Fruit fly (Drosophila melanogaster) whole organism, embryonic: Measurements from ENCODE around the gene CG16824.

ENCODE experiments used
- BEAF-32 ChIP-seq: fragments of 200-800 bp; sonication (Bioruptor generic); optimal IDR thresholded peaks from 3 replicates; lab custom pipeline; 2017; ENCODE audit warnings: missing biosample characterization, missing genetic modification characterization, mild to moderate bottlenecking, moderate library complexity, missing genetic modification reagents
- Blimp-1 ChIP-seq: fragments of 200-800 bp; sonication (Bioruptor generic); optimal IDR thresholded peaks from 3 replicates; lab custom pipeline; 2018; ENCODE audit warnings: missing biosample characterization, missing genetic modification characterization, mild to moderate bottlenecking, moderate library complexity, missing genetic modification reagents
- CG11696 ChIP-seq: fragments of 200-800 bp; sonication (Bioruptor generic); IDR thresholded peaks from 2 replicates; pipeline ENCODE4 v1.3.6; 2022; ENCODE audit warnings: missing biosample characterization, missing genetic modification characterization
- CG12155 ChIP-seq: fragments of 200-800 bp; sonication (Bioruptor generic); optimal IDR thresholded peaks from 3 replicates; lab custom pipeline; 2016; ENCODE audit warnings: missing biosample characterization, missing genetic modification characterization
- CG13296 ChIP-seq: fragments of 200-800 bp; sonication (Bioruptor generic); optimal IDR thresholded peaks from 3 replicates; lab custom pipeline; 2018; ENCODE audit warnings: missing biosample characterization, mild to moderate bottlenecking, missing genetic modification characterization
- CG13424 ChIP-seq: fragments of 200-800 bp; sonication (Bioruptor generic); optimal IDR thresholded peaks from 2 replicates; lab custom pipeline; 2019; ENCODE audit warnings: missing biosample characterization, mild to moderate bottlenecking, missing genetic modification characterization, moderate library complexity
- CG14667 ChIP-seq: fragments of 200-800 bp; sonication (Bioruptor generic); IDR thresholded peaks from 2 replicates; pipeline ENCODE4 v1.3.6; 2022; ENCODE audit warnings: missing biosample characterization, missing genetic modification characterization
- CG15514 ChIP-seq: fragments of 200-800 bp; sonication (Bioruptor generic); optimal IDR thresholded peaks from 3 replicates; lab custom pipeline; 2017; ENCODE audit warnings: missing biosample characterization, missing genetic modification characterization, mild to moderate bottlenecking, moderate library complexity, missing genetic modification reagents
- CG15601 ChIP-seq: fragments of 200-800 bp; sonication (Bioruptor generic); optimal IDR thresholded peaks from 3 replicates; lab custom pipeline; 2019; ENCODE audit warnings: missing biosample characterization, mild to moderate bottlenecking, missing genetic modification characterization, moderate library complexity
- CG18011 ChIP-seq: fragments of 200-800 bp; sonication (Bioruptor generic); optimal IDR thresholded peaks from 2 replicates; lab custom pipeline; 2017; ENCODE audit warnings: missing biosample characterization, missing genetic modification characterization, mild to moderate bottlenecking, moderate library complexity, missing genotype
- CG1832 ChIP-seq: fragments of 200-800 bp; sonication (Bioruptor generic); optimal IDR thresholded peaks from 2 replicates; lab custom pipeline; 2017; ENCODE audit warnings: missing biosample characterization, mild to moderate bottlenecking, missing genetic modification characterization, inconsistent platforms
- CG31441 ChIP-seq: fragments of 200-800 bp; sonication (Bioruptor generic); IDR thresholded peaks from 2 replicates; pipeline ENCODE4 v1.3.6; 2022; ENCODE audit warnings: missing biosample characterization, missing genetic modification characterization
- CG32532 ChIP-seq: fragments of 200-800 bp; sonication (Bioruptor generic); IDR thresholded peaks from 2 replicates; pipeline ENCODE4 v1.3.6; 2022; ENCODE audit warnings: missing biosample characterization, missing genetic modification characterization
- CG34422 ChIP-seq: fragments of 200-800 bp; sonication (Bioruptor generic); IDR thresholded peaks from 3 replicates; pipeline ENCODE4 v1.3.6; 2022; ENCODE audit warnings: missing biosample characterization, missing genetic modification characterization
- CG4360 ChIP-seq: fragments of 200-800 bp; sonication (Bioruptor generic); IDR thresholded peaks from 2 replicates; pipeline ENCODE4 v1.3.6; 2022; ENCODE audit warnings: missing biosample characterization, missing genetic modification characterization
- CG7928 ChIP-seq: fragments of 200-800 bp; sonication (Bioruptor generic); optimal IDR thresholded peaks from 2 replicates; lab custom pipeline; 2017; ENCODE audit warnings: missing biosample characterization, mild to moderate bottlenecking, missing genetic modification characterization
- Chrac-16 ChIP-seq: fragments of 200-800 bp; sonication (Bioruptor generic); optimal IDR thresholded peaks from 3 replicates; lab custom pipeline; 2016; ENCODE audit warnings: missing biosample characterization, missing genetic modification characterization
- Dll ChIP-seq: fragments of 200-800 bp; sonication (Bioruptor generic); IDR thresholded peaks from 4 replicates; pipeline ENCODE4 v1.3.6; 2022; ENCODE audit warnings: missing biosample characterization, missing genetic modification characterization; ENCODE audit not compliant: partially characterized antibody
- HLH3B ChIP-seq: fragments of 200-800 bp; sonication (Bioruptor generic); IDR thresholded peaks from 2 replicates; pipeline ENCODE4 v1.3.6; 2022; ENCODE audit warnings: missing biosample characterization, missing genetic modification characterization
- HmgD ChIP-seq: fragments of 200-800 bp; sonication (Bioruptor generic); optimal IDR thresholded peaks from 3 replicates; lab custom pipeline; 2016; ENCODE audit warnings: missing biosample characterization, missing genetic modification characterization
- Lpt ChIP-seq: fragments of >200 bp; optimal IDR thresholded peaks from 2 replicates; lab custom pipeline; 2018; ENCODE audit warnings: missing biosample characterization, missing genetic modification characterization
- MBD-R2 ChIP-seq: fragments of 200-800 bp; sonication (Bioruptor generic); IDR thresholded peaks from 2 replicates; pipeline ENCODE4 v1.3.6; 2022; ENCODE audit warnings: missing biosample characterization, missing genetic modification characterization
- Nf-YA ChIP-seq: fragments of 200-800 bp; sonication (Bioruptor generic); IDR thresholded peaks from 2 replicates; pipeline ENCODE4 v1.3.6; 2022; ENCODE audit warnings: missing biosample characterization, missing genetic modification characterization
- Side ChIP-seq: fragments of 200-800 bp; sonication (Bioruptor generic); optimal IDR thresholded peaks from 2 replicates; lab custom pipeline; 2016; ENCODE audit warnings: missing biosample characterization, missing genetic modification characterization
- Stat92E ChIP-seq, 3 experiments: fragments of >200 bp in 2 of 3; fragments of 200-800 bp in 1 of 3; sonication (Bioruptor generic) in 1 of 3; optimal IDR thresholded peaks; 2 replicates each; lab custom pipeline; 2017 to 2019; ENCODE audit warnings: missing biosample characterization in 3 of 3, missing genetic modification characterization in 3 of 3, mild to moderate bottlenecking in 1 of 3, moderate library complexity in 1 of 3
- Trl ChIP-seq, 3 experiments: fragments of >200 bp in 2 of 3; fragments of 200-800 bp in 1 of 3; sonication (Bioruptor generic) in 1 of 3; optimal IDR thresholded peaks; 2 replicates in 1 of 3; 3 replicates in 2 of 3; lab custom pipeline; 2016 to 2017; ENCODE audit warnings: missing biosample characterization in 1 of 3, missing genetic modification characterization in 1 of 3
- ato ChIP-seq: fragments of 200-800 bp; sonication (Bioruptor generic); IDR thresholded peaks from 2 replicates; pipeline ENCODE4 v1.3.6; 2022; ENCODE audit warnings: missing biosample characterization, missing genetic modification characterization; ENCODE audit not compliant: partially characterized antibody
- cg ChIP-seq: fragments of 200-800 bp; sonication (Bioruptor generic); optimal IDR thresholded peaks from 3 replicates; lab custom pipeline; 2019; ENCODE audit warnings: missing biosample characterization, mild to moderate bottlenecking, missing genetic modification characterization, moderate library complexity
- chinmo ChIP-seq: fragments of 200-800 bp; sonication (Bioruptor generic); IDR thresholded peaks from 4 replicates; pipeline ENCODE4 v1.3.6; 2022; ENCODE audit warnings: missing biosample characterization, missing genetic modification characterization; ENCODE audit not compliant: partially characterized antibody
- disco-r ChIP-seq: fragments of 200-800 bp; sonication (Bioruptor generic); optimal IDR thresholded peaks from 2 replicates; lab custom pipeline; 2016; ENCODE audit warnings: missing biosample characterization, missing genetic modification characterization
- ems ChIP-seq: fragments of 200-800 bp; sonication (Bioruptor generic); optimal IDR thresholded peaks from 3 replicates; lab custom pipeline; 2016; ENCODE audit warnings: missing biosample characterization, missing genetic modification characterization
- ewg ChIP-seq: fragments of 200-800 bp; sonication (Bioruptor generic); optimal IDR thresholded peaks from 3 replicates; lab custom pipeline; 2017; ENCODE audit warnings: mild to moderate bottlenecking, missing biosample characterization, missing genetic modification reagents, missing genetic modification characterization
- kay ChIP-seq: fragments of 200-800 bp; sonication (Bioruptor generic); optimal IDR thresholded peaks from 2 replicates; lab custom pipeline; 2016; ENCODE audit warnings: missing biosample characterization, missing genetic modification characterization
- mld ChIP-seq: fragments of 200-800 bp; sonication (Bioruptor generic); IDR thresholded peaks from 3 replicates; pipeline ENCODE4 v1.3.6; 2022; ENCODE audit warnings: missing biosample characterization, missing genetic modification characterization; ENCODE audit not compliant: partially characterized antibody
- nau ChIP-seq: fragments of 200-800 bp; sonication (Bioruptor generic); optimal IDR thresholded peaks from 3 replicates; lab custom pipeline; 2017; ENCODE audit warnings: missing biosample characterization, mild to moderate bottlenecking, missing genetic modification characterization, missing genetic modification reagents
- nmo ChIP-seq: fragments of 200-800 bp; sonication (Bioruptor generic); optimal IDR thresholded peaks from 2 replicates; lab custom pipeline; 2018; ENCODE audit warnings: missing biosample characterization, mild to moderate bottlenecking, missing genetic modification characterization, moderate library complexity
- nom ChIP-seq: fragments of 200-800 bp; sonication (Bioruptor generic); optimal IDR thresholded peaks from 2 replicates; lab custom pipeline; 2017; ENCODE audit warnings: missing biosample characterization, missing genetic modification characterization, mild to moderate bottlenecking, moderate library complexity, missing genetic modification reagents
- onecut ChIP-seq: fragments of 200-800 bp; sonication (Bioruptor generic); IDR thresholded peaks from 2 replicates; pipeline ENCODE4 v1.3.6; 2022; ENCODE audit warnings: missing biosample characterization, missing genetic modification characterization
- sd ChIP-seq: fragments of 200-800 bp; sonication (Bioruptor generic); optimal IDR thresholded peaks from 3 replicates; lab custom pipeline; 2018; ENCODE audit warnings: missing biosample characterization, mild to moderate bottlenecking, missing genetic modification characterization, moderate library complexity
- sima ChIP-seq: fragments of 200-800 bp; sonication (Bioruptor generic); optimal IDR thresholded peaks from 2 replicates; lab custom pipeline; 2016; ENCODE audit warnings: missing biosample characterization, missing genetic modification characterization
- stc ChIP-seq: fragments of 200-800 bp; sonication (Bioruptor generic); IDR thresholded peaks from 2 replicates; pipeline ENCODE4 v1.3.6; 2022; ENCODE audit warnings: missing biosample characterization, missing genetic modification characterization
- tin ChIP-seq: fragments of 200-800 bp; sonication (Bioruptor generic); optimal IDR thresholded peaks from 3 replicates; lab custom pipeline; 2016; ENCODE audit warnings: missing biosample characterization, missing genetic modification characterization
- tna ChIP-seq: fragments of 200-800 bp; sonication (Bioruptor generic); IDR thresholded peaks from 2 replicates; pipeline ENCODE4 v1.3.6; 2022; ENCODE audit warnings: missing biosample characterization, missing genetic modification characterization; ENCODE audit not compliant: partially characterized antibody
- tup ChIP-seq: fragments of 200-800 bp; sonication (Bioruptor generic); optimal IDR thresholded peaks from 2 replicates; lab custom pipeline; 2016; ENCODE audit warnings: missing biosample characterization, mild to moderate bottlenecking, missing genetic modification characterization, moderate library complexity
- unc-4 ChIP-seq: fragments of 200-800 bp; sonication (Bioruptor generic); IDR thresholded peaks from 2 replicates; pipeline ENCODE4 v1.3.6; 2022; ENCODE audit warnings: missing biosample characterization, missing genetic modification characterization; ENCODE audit not compliant: partially characterized antibody
- vnd ChIP-seq: fragments of 200-800 bp; sonication (Bioruptor generic); IDR thresholded peaks from 3 replicates; pipeline ENCODE4 v1.3.6; 2022; ENCODE audit warnings: missing biosample characterization, missing genetic modification characterization; ENCODE audit not compliant: partially characterized antibody

The CG16824 gene

DNA sequence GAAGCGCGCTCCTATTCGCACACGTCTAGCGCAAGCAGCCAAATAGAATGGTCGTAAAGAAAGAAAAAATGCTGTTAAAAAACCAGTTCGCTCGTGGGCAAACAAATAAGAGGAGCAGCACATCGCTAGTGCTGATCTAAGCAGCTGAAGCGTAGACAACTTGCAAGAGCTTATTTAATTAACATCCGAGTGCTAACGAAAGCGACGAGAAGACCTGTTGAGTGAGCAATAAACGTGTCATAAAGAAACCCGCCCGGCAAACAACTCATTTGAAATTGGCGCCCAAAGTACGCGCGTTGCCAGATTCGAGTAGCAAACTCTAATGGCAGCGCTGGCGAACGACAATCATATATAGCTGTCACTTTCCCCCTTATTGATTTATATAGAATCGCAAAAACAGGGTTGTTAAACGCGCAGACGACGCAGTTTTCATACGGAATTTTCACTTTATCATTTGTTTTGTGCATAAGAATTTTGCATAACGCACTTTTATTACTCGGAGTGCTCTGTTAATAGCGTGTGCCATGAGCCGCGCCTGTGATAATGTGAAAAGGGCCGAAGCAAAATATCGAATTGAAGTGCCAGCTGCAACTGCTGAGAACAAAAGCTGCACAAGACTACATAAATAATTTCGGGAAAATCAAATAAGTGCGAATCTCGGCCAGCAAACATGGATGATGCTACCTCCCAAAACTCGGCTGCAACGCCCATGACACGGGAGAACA, 3.3 kb downstream of the CG16824 start (continued):
- TF ChIP-seq CG11696 (GFP tag; lab: Robert Waterston, UW) (no peak), BEAF-32 (peak; percentile 37), tin (GFP tag; lab: Kevin White, UChicago) (no peak), CG15514 (GFP tag; lab: Kevin White, UChicago) (no peak), Dll (GFP tag; lab: Robert Waterston, UW) (peak; percentile 39; the same call in 1 of the 4 replicates), ewg (GFP tag; lab: Kevin White, UChicago) (peak; percentile 86), CG14667 (GFP tag; lab: Robert Waterston, UW) (no peak), CG13424 (tag; lab: Kevin White, UChicago) (no peak), stc (GFP tag; lab: Robert Waterston, UW) (no peak), CG12155 (GFP tag; lab: Kevin White, UChicago) (peak; percentile 43), ato (GFP tag; lab: Robert Waterston, UW) (0 out of 2 replicates have a peak, but pooled peaks have one; percentile 48), nau (GFP tag; lab: Kevin White, UChicago) (peak; percentile 4), Nf-YA (no peak), HLH3B (GFP tag; lab: Robert Waterston, UW) (no peak), disco-r (GFP tag; lab: Kevin White, UChicago) (peak; percentile 9), mld (GFP tag; lab: Robert Waterston, UW) (0 out of 3 replicates have a peak, but pooled peaks have one; percentile 19), CG4360 (GFP tag; lab: Robert Waterston, UW) (peak; percentile 17; the same call in 1 of the 2 replicates), nmo (GFP tag; lab: Kevin White, UChicago) (peak; percentile 70), CG32532 (GFP tag; lab: Robert Waterston, UW) (no peak), unc-4 (GFP tag; lab: Robert Waterston, UW) (0 out of 2 replicates have a peak, but pooled peaks have one; percentile 22), CG15601 (no peak), kay (GFP tag; lab: Kevin White, UChicago) (peak; percentile 21), Blimp-1 (peak; percentile 59), nom (GFP tag; lab: Kevin White, UChicago) (no peak), HmgD (GFP tag; lab: Kevin White, UChicago) (peak; percentile 84), ems (GFP tag; lab: Kevin White, UChicago) (no peak), CG31441 (no peak), Side (GFP tag; lab: Kevin White, UChicago) (no peak), sd (tag; lab: Kevin White, UChicago) (peak; percentile 70), CG1832 (GFP tag; lab: Kevin White, UChicago) (peak; percentile 57), tup (no peak), CG34422 (peak; percentile 47; the same call in 1 of the 3 replicates), CG7928 (GFP tag; lab: Kevin White, UChicago) (no peak), CG18011 (no peak), Chrac-16 (GFP tag; lab: Kevin White, UChicago) (no peak), tna (GFP tag; lab: Robert Waterston, UW) (no peak)

DNA sequence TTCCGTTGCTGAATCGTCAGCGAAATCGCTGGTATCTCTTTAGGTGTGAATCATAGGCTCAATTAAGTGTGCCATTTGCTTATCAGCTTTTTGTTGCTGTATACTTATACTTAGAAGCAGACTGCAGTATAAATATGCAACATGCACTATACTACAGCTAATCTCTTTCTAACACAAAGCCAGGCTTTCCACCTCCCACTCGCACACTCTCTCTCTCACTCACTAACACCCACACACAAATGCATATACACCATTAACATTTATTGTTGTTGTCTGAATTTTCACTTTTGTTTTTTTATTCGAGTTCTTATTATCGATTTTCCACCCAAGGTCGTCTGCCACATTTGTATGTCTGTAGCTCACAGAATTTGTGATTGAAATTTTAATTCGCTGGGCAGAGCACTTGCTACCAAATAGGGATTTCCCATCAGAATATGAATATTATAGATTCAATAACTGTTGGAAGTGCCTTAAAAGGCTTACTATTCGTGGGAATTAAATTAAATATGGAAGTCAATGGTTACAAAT, 4.0 kb downstream of the CG16824 start:
- TF ChIP-seq CG13296 (GFP tag; lab: Kevin White, UChicago) (no peak), onecut (GFP tag; lab: Robert Waterston, UW) (peak; percentile 92), chinmo (GFP tag; lab: Robert Waterston, UW) (0 out of 4 replicates have a peak, but pooled peaks have one; percentile 21), Side (GFP tag; lab: Kevin White, UChicago) (no peak), Stat92E (GFP tag; optimal IDR thresholded peaks at IDR 0.05; lab: Kevin White, UChicago) (peak in 1 of 3 experiments; percentile 58), CG4360 (GFP tag; lab: Robert Waterston, UW) (peak; percentile 38; the same call in 1 of the 2 replicates), vnd (GFP tag; lab: Robert Waterston, UW) (no peak), MBD-R2 (0 out of 2 replicates have a peak, but pooled peaks have one; percentile 10), Trl (optimal IDR thresholded peaks at IDR 0.05; lab: Kevin White, UChicago) (peak in 1 of 2 experiments; percentile 16), Trl (GFP tag; optimal IDR thresholded peaks at IDR 0.05; lab: Kevin White, UChicago) (no peak), cg (GFP tag; lab: Kevin White, UChicago) (peak; percentile 49), sima (GFP tag; lab: Kevin White, UChicago) (no peak), Blimp-1 (peak; percentile 89), Lpt (no peak)
